Worm (Caenorhabditis elegans) whole organism, L3 larva: ENCODE data around the gene F07C4.11.

ENCODE experiments used
- ceh-16 ChIP-seq: sonication (generic microtip); optimal IDR thresholded peaks from 2 replicates; lab custom pipeline; 2017; ENCODE audit warnings: missing biosample characterization, missing genetic modification characterization
- lsy-12 ChIP-seq: sonication (generic microtip); optimal IDR thresholded peaks from 2 replicates; lab custom pipeline; 2016; ENCODE audit warnings: mild to moderate bottlenecking, missing genetic modification characterization, missing compliant biosample characterization
- sea-2 ChIP-seq: fragments of 150-350 bp; sonication (generic microtip); optimal IDR thresholded peaks from 4 replicates; lab custom pipeline; 2014; ENCODE audit warnings: missing biosample characterization, missing genetic modification reagents, missing genetic modification characterization
- ztf-4 ChIP-seq: fragments of 150-350 bp; optimal IDR thresholded peaks from 2 replicates; lab custom pipeline; 2014; ENCODE audit warnings: missing biosample characterization, missing genetic modification characterization

- TF ChIP-seq ztf-4 (tag; lab: Kevin White, UChicago) (no peak), lsy-12 (no peak), sea-2 (GFP tag; lab: Kevin White, UChicago) (no peak), ceh-16 (tag; lab: Kevin White, UChicago) (no peak)
These were observed 7.8 kb downstream of the F07C4.11 start, which contains the start of gene srd-29 for ce11 chrV:7635469-7635868.
